Worm (Caenorhabditis elegans): ENCODE results near the gene spp-28.

The spp-28 gene

ce11 chrIII:4186751-4187309 is 3.3 kb downstream of the spp-28 start, which contains the start of gene lars-1:
Gene lars-1 (minus strand): TSS chrIII:4186801.
- no peak for TF ChIP-seq him-1 (tag; optimal IDR thresholded peaks at IDR 0.05)
- no peak for TF ChIP-seq dao-5 (tag; optimal IDR thresholded peaks at IDR 0.05)
- TF ChIP-seq W03F9.2 (tag; optimal IDR thresholded peaks at IDR 0.05) = no peak

ce11 chrIII:4181338-4181737 is 8.8 kb downstream of the spp-28 start, which contains the start of gene C16C10.1:
Gene C16C10.1 (minus strand): TSS chrIII:4181438.
- no peak for TF ChIP-seq W03F9.2 (tag; optimal IDR thresholded peaks at IDR 0.05)
- TF ChIP-seq him-1 (tag; optimal IDR thresholded peaks at IDR 0.05) = no peak
- TF ChIP-seq dao-5 (tag; optimal IDR thresholded peaks at IDR 0.05) = no peak

- no peak for TF ChIP-seq him-1 (tag; optimal IDR thresholded peaks at IDR 0.05)
- TF ChIP-seq W03F9.2 (tag; optimal IDR thresholded peaks at IDR 0.05) = no peak
- TF ChIP-seq dao-5 (tag; optimal IDR thresholded peaks at IDR 0.05) = no peak
Measured at ce11 chrIII:4178564-4178963, 11.6 kb downstream of the spp-28 start, which contains the start of gene C16C10.2. Gene C16C10.2 (minus strand): TSS chrIII:4178664.

- TF ChIP-seq him-1 (tag; optimal IDR thresholded peaks at IDR 0.05) (no peak), W03F9.2 (tag; optimal IDR thresholded peaks at IDR 0.05) (peak; percentile 75), dao-5 (tag; optimal IDR thresholded peaks at IDR 0.05) (no peak)
Measured at ce11 chrIII:4176109-4176596, 14.0 kb downstream of the spp-28 start, which contains the start of the genes hrde-1 and C16C10.13. Gene hrde-1 (minus strand): TSS chrIII:4176159. Gene C16C10.13 (plus strand): TSS chrIII:4176440.

- no peak for TF ChIP-seq W03F9.2 (tag; optimal IDR thresholded peaks at IDR 0.05)
- no peak for TF ChIP-seq him-1 (tag; optimal IDR thresholded peaks at IDR 0.05)
- no peak for TF ChIP-seq dao-5 (tag; optimal IDR thresholded peaks at IDR 0.05)
Measured at ce11 chrIII:4175489-4175888, 14.7 kb downstream of the spp-28 start.

ce11 chrIII:4172210-4172609 is 17.9 kb downstream of the spp-28 start:
- TF ChIP-seq him-1 (tag; optimal IDR thresholded peaks at IDR 0.05) (no peak), dao-5 (tag; optimal IDR thresholded peaks at IDR 0.05) (no peak), W03F9.2 (tag; optimal IDR thresholded peaks at IDR 0.05) (no peak)

- TF ChIP-seq him-1 (tag; optimal IDR thresholded peaks at IDR 0.05) = peak; percentile 45
- TF ChIP-seq dao-5 (tag; optimal IDR thresholded peaks at IDR 0.05) = peak; percentile 43
- peak; percentile 69 for TF ChIP-seq W03F9.2 (tag; optimal IDR thresholded peaks at IDR 0.05)
Measured at ce11 chrIII:4170903-4171377, 19.2 kb downstream of the spp-28 start, which contains the start of the genes rnf-121 and C16C10.4. Gene rnf-121 (minus strand): TSS chrIII:4170953. Gene C16C10.4 (plus strand): TSS chrIII:4171336.

- TF ChIP-seq dao-5 (tag; optimal IDR thresholded peaks at IDR 0.05) (no peak), W03F9.2 (tag; optimal IDR thresholded peaks at IDR 0.05) (no peak), him-1 (tag; optimal IDR thresholded peaks at IDR 0.05) (no peak)
Measured at ce11 chrIII:4168665-4169064, 21.5 kb downstream of the spp-28 start, which contains the start of gene ccdc-55. Gene ccdc-55 (minus strand): TSS chrIII:4168765.

- TF ChIP-seq him-1 (tag; optimal IDR thresholded peaks at IDR 0.05) = no peak
- TF ChIP-seq W03F9.2 (tag; optimal IDR thresholded peaks at IDR 0.05) = no peak
- TF ChIP-seq dao-5 (tag; optimal IDR thresholded peaks at IDR 0.05) = no peak
Measured at ce11 chrIII:4166745-4167144, 23.4 kb downstream of the spp-28 start, which contains the start of gene rnf-5. Gene rnf-5 (minus strand): TSS chrIII:4166845.

ce11 chrIII:4164071-4164470 is 26.1 kb downstream of the spp-28 start, which contains the start of gene C16C10.8:
Gene C16C10.8 (minus strand): TSS chrIII:4164171.
- TF ChIP-seq W03F9.2 (tag; optimal IDR thresholded peaks at IDR 0.05) (no peak), dao-5 (tag; optimal IDR thresholded peaks at IDR 0.05) (no peak), him-1 (tag; optimal IDR thresholded peaks at IDR 0.05) (no peak)

- TF ChIP-seq him-1 (tag; optimal IDR thresholded peaks at IDR 0.05) = no peak
- TF ChIP-seq dao-5 (tag; optimal IDR thresholded peaks at IDR 0.05) = no peak
- no peak for TF ChIP-seq W03F9.2 (tag; optimal IDR thresholded peaks at IDR 0.05)
Measured at ce11 chrIII:4160937-4161336, 29.2 kb downstream of the spp-28 start, which contains the start of gene C01G12.16. Gene C01G12.16 (plus strand): TSS chrIII:4161237.

- TF ChIP-seq W03F9.2 (tag; optimal IDR thresholded peaks at IDR 0.05) (no peak), him-1 (tag; optimal IDR thresholded peaks at IDR 0.05) (no peak), dao-5 (tag; optimal IDR thresholded peaks at IDR 0.05) (no peak)
Measured at ce11 chrIII:4157298-4157697, 32.8 kb downstream of the spp-28 start, which contains the start of gene C16C10.9. Gene C16C10.9 (minus strand): TSS chrIII:4157398.

ce11 chrIII:4153299-4153698 is 36.8 kb downstream of the spp-28 start, which contains the start of gene glod-4:
Gene glod-4 (plus strand): TSS chrIII:4153599.
- no peak for TF ChIP-seq W03F9.2 (tag; optimal IDR thresholded peaks at IDR 0.05)
- no peak for TF ChIP-seq dao-5 (tag; optimal IDR thresholded peaks at IDR 0.05)
- no peak for TF ChIP-seq him-1 (tag; optimal IDR thresholded peaks at IDR 0.05)

ce11 chrIII:4152828-4153227 is 37.3 kb downstream of the spp-28 start:
- TF ChIP-seq dao-5 (tag; optimal IDR thresholded peaks at IDR 0.05) (no peak), him-1 (tag; optimal IDR thresholded peaks at IDR 0.05) (no peak), W03F9.2 (tag; optimal IDR thresholded peaks at IDR 0.05) (no peak)

Data from whole organism, L4/young adult.